Worm (Caenorhabditis elegans): Measurements from ENCODE around the gene C14A6.3.

- TF ChIP-seq him-1 (tag; optimal IDR thresholded peaks at IDR 0.05) (no peak), dao-5 (tag; optimal IDR thresholded peaks at IDR 0.05) (no peak), W03F9.2 (tag; optimal IDR thresholded peaks at IDR 0.05) (no peak)
These were observed 7.5 kb upstream of the C14A6.3 start, which contains the start of gene Y37H2A.10 for ce11 chrV:18138695-18139094.

All from whole organism, L4/young adult.